Worm (Caenorhabditis elegans) whole organism, dauer: ENCODE data around the gene lhfp-4.
"Not testable (repeated sequence)": the region's sequence is repeated elsewhere in the genome, so short reads cannot be mapped to it uniquely, and the experiment has no call there.

Experiments
- unc-62 ChIP-seq: sonication (generic microtip); optimal IDR thresholded peaks from 2 replicates; lab custom pipeline; 2017; ENCODE audit warnings: missing biosample characterization, missing genetic modification reagents, missing genetic modification characterization

The lhfp-4 gene

DNA sequence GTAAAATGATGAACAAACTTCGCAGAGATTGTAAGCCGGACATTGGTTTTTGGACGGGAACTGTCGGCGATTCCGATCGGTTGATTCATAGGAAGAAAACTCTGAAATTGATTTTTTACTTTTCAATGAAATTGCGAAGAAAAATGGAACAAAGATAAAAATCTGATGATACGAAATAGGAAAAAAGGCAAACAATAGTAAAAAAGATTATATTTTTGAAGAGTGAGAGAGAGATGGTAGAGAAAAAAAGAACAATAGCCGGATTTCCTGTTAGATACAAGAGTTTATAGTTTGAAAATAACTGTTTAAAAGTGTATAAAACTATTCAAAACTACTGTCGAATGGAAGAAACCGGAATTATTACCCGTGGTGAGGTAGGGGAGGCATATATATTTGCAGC is 8.7 kb downstream of the lhfp-4 start, which contains the start of gene nra-1:
Gene nra-1 (minus strand): TSS at position 101 of the 400 bp plus-strand sequence.
- no peak for TF ChIP-seq unc-62 (GFP tag; lab: Kevin White, UChicago)

DNA sequence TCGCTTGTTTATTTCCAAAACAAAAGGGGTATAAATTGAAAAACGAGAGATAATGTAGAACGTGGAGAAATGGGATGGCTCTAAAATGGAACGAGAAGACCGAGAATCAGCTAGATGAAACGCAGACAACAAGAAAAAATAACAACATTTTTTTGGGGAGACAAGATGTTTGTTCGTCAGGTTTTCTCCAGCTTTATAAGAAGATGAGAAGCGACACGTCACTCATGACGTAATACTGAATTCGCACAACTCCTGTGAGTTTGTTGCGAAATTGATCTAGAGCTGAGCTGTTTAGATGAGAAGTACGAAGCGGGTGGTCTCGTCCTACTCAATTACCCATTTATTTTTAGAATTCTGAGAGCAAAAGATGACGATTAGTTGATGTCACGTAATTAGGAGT is 9.9 kb downstream of the lhfp-4 start:
- TF ChIP-seq unc-62 (GFP tag; lab: Kevin White, UChicago) = no peak

DNA sequence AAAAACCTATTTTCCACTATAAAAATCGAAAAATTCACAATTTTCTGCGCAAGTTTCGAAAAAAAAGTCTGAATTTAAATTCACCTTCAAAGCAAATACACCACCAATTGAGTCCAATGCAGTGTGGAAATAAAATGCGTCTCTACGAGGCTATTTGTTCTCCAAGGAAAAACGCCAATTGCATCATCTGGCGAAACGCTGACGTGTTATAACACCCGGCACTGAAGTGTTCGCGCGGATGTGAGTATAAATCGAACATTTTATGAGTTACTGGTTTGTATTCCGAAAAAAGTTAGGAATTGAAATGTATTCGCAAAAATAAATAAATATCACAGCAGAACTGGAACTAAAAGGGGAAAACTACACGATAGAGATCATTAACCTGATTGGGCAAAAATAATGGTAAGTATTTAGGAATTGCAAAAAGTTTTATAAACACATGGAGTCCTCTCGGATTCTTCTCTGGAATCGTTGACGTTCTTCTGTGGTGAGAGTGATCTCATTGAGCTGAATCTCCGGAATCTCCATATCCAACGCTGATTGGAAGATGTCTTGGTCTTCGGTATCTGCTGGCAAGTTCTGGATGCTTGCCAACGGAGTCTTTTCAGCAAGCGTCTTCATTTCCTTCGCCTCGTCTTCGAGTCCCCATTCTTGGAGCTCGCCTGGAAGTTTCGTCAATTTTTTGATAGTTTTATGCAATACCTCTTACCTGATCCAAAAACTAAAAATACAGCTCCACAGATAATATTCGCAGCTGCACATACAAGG is 12.7 kb downstream of the lhfp-4 start, which contains the start of gene zipt-7.1:
Gene zipt-7.1 (minus strand): TSS at position 232 of the 768 bp plus-strand sequence.
- TF ChIP-seq unc-62 (GFP tag; lab: Kevin White, UChicago) = no peak

DNA sequence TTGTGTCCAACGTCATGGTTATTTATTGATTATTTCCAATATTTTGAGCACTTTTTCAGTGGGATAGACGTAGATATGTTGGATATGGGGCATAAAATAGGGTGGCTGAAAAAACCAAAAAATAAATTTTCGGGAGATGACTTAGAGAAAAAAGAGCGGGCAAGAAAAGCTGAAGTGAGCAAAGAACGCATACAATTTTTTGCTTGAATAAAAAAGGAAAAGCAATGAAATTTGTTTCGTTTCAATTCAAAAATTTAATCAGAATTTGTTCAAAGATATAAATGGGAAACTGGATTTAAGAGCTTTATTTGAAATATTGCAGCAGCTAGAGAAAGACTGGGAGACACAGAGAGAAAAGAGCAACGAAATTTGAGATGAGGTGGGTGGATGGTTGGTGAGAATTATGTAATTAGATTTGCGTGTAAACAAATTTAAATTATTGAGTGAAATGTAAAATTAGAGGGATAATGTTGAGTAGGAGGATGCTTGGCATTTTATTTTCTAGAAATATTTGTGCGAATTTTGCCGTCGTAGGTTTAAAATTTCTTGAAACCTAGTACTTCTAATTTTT is 16.3 kb downstream of the lhfp-4 start, which contains the start of the genes T28F3.11 and slc-17.4:
Gene T28F3.11 (minus strand): TSS at position 51 of the 571 bp plus-strand sequence.
Gene slc-17.4 (minus strand): TSS at position 105 of the 571 bp plus-strand sequence.
- TF ChIP-seq unc-62 (GFP tag; lab: Kevin White, UChicago) = no peak

DNA sequence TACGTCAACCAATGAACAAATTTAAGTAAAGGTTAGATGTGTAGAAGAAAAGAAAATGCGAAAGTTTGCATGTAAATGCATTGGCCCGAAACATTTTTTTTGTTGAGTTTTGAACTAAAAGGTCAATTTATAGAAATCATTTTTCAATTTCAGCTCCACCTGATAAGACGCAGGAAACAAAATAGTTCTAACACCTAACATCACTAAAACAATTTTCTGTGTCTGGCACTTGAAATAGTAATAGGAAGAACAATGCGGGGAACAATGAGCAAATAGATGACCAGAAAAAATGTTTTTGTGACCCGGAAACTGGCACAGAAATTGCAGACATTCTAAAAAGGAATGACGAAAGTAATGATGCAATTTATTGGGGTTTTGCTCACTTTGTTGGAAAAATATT is 17.0 kb downstream of the lhfp-4 start:
- no peak for TF ChIP-seq unc-62 (GFP tag; lab: Kevin White, UChicago)

DNA sequence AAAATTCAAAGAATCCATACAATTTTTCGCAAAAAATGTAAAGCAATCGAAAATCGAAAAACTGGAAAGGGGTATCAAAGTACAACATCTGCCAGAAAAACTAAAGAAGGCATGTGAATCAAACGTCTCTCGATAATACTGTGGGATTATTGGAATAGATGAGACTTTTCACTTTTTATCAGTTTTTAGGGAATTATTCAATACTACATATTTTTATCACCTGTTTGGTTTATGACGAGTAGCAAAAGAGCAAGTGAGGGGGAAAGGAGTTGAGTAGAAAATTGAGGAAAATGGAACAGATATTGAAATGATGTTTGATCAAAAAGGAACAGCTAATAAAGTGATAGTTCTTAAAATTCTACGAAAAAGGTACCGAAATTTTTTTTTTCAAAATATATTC is 17.7 kb downstream of the lhfp-4 start:
- no peak for TF ChIP-seq unc-62 (GFP tag; lab: Kevin White, UChicago)

DNA sequence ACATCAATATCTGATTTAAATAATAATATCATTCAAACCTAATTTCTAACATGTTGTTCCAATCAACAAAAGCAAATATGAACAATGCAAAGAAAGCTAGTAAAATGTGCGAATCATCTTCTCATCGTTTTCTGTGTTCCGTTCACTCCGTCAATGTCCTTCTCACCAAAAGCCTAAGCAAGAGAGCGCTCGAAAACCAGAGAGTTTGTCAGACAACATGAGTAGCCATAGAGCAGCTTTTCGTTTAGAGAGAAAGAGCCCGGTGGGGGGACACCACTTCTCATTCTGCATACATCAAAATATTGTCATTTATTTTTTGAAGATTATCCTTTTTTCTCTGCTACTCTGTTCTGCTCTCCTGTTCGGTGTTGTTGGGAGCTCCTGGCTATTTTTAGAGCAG is 18.3 kb downstream of the lhfp-4 start:
- no peak for TF ChIP-seq unc-62 (GFP tag; lab: Kevin White, UChicago)

DNA sequence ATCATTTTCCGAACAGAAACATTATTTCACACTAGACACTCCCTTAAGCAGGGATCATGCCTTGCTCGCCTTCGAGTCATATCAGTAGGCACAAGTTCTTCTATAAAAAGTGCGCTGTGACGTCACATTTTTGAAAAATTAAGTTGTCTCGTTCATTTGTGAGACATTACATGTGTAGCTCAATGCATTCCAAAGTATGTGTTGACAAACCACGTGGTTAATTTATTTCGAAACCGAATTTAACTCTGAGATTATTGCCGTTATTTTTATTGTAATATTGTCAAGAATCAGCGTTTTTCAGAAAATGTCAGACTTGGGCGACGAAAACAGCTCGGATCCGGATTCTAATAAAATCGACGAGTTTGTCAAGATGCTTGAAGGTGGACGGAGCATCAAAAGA is 19.1 kb downstream of the lhfp-4 start, which contains the start of gene T28F3.5:
Gene T28F3.5 (plus strand): TSS at position 301 of the 400 bp plus-strand sequence.
- no peak for TF ChIP-seq unc-62 (GFP tag; lab: Kevin White, UChicago)

DNA sequence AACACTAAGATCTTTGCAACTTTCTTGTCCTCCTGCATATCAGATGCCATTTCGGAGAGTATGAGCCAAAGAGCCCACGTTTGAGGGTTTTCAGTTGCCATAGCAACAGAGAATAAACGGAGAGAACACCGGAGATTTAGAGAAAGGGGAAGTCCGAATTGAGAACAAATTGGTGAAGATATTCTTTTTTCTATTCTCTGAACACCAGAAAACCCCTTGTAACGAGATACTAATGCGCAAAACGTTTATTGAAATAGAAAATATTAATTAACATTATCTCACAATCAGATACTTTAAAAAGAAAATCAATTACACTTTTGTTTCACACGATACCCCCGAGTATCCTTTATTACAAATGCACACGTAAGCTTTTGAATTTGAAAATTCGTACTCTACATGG is 26.6 kb downstream of the lhfp-4 start, which contains the start of gene ifta-2:
Gene ifta-2 (minus strand): TSS at position 101 of the 400 bp plus-strand sequence.
- TF ChIP-seq unc-62 (GFP tag; lab: Kevin White, UChicago) = no peak

DNA sequence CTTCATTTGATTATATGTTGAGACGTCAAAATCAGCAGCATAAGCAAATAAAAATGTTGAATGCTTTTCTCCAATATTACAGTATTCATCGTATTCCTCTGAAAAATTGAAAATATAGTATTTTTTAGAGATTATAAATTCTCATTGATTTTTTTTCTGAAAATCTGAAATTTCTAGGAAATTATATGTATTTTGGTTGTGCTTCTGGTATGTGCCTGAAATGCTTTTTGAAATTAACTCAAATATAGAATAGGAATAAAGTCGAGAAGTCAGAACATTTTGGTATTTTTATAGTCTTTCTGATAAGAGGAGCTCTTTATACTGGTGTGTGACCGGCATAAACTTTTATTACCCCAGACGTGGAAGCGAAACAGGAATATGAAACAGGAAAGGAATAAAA is 31.8 kb downstream of the lhfp-4 start, which contains the start of gene T28F3.8:
Gene T28F3.8 (minus strand): TSS at position 101 of the 400 bp plus-strand sequence.
- TF ChIP-seq unc-62 (GFP tag; lab: Kevin White, UChicago) = not testable (repeated sequence)

DNA sequence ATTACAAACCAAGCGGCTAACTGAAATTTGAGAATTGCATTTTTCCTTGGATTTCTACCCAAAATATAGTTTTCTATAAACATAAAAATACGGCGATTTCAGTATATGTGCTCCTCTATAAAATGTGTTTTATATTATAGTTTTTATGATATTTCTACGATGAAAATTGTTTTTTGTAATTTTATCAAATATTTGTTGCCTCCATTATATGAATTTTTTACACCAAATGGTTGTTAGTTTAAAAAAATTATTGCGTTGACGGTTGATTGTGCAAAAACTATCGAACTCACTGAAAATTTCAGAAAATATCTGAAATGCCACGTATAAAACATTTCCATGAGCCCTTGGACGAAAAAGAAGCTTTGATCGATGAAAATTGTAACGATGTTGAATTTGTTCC is 32.8 kb downstream of the lhfp-4 start, which contains the start of gene T28F3.9:
Gene T28F3.9 (plus strand): TSS at position 301 of the 400 bp plus-strand sequence.
- no peak for TF ChIP-seq unc-62 (GFP tag; lab: Kevin White, UChicago)

DNA sequence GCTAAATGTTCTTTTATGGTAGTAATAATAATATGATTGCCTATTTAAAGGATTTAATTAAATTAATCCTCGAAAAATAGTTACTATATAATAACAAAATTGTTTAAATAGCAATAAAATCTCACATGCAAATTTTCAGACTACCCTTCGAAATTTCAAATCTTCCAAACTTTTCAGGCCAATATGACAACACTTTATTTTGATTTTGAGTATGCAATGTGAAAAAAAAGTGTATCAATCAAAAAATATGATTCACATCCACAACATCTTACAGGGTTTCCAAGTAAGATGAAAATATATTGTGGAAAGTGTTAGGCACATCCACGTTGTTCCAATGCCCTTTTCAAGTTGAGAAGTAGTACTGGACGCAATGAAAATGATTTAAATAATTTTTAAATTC is 36.5 kb downstream of the lhfp-4 start, which contains the start of gene snf-9:
Gene snf-9 (plus strand): TSS at position 301 of the 400 bp plus-strand sequence.
- no peak for TF ChIP-seq unc-62 (GFP tag; lab: Kevin White, UChicago)

DNA sequence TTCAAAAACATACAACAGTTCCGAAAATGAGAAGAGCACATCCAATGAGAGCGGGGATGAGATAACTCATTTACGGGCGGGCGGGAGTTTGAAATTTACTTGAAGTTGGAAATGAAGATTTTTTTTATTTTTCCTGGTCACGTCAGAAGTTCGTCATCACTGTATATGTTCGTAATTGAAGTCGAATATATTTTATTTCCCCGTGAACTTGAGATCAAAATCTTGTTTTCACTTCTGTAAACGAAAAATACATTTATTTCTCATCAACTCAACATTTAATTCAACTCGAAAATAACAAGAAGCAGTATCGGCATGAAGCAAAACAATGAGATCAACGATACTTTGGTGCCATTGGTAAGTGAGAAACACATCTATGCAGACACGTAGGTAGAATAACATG is 41.0 kb downstream of the lhfp-4 start, which contains the start of gene C49C3.20:
Gene C49C3.20 (minus strand): TSS at position 101 of the 400 bp plus-strand sequence.
- no peak for TF ChIP-seq unc-62 (GFP tag; lab: Kevin White, UChicago)

DNA sequence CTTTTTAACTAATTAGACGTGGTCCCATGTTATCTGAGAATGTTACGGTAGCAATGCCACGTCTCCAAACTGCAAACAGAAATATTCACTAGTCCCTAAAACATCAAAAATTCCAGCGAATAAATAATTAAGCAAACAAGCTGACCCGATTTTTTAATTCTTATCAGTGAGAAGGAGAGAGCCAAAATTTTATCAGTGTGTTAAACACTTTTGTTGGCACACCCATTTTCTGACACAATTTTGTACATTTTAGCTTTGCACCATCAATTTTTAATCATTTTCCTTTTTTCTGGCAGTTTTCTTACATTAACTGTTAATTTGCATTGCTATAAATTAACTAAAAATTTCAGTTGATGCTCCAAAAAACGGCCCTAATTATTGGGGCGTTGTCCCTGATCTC is 45.1 kb downstream of the lhfp-4 start, which contains the start of gene C49C3.4:
Gene C49C3.4 (plus strand): TSS at position 351 of the 400 bp plus-strand sequence.
- TF ChIP-seq unc-62 (GFP tag; lab: Kevin White, UChicago) = no peak
